Fruit fly (Drosophila melanogaster): ENCODE data around the gene CG7239.

The CG7239 gene

dm6 chr2L:5818343-5818742, 16.3 kb downstream of the CG7239 start, which contains the start of gene COX6CL:
Gene COX6CL (minus strand): TSS chr2L:5818443.
- TF ChIP-seq Pif1B (GFP tag; optimal IDR thresholded peaks at IDR 0.05) (no peak), CG34367 (tag; optimal IDR thresholded peaks at IDR 0.05) (no peak), rn (GFP tag; IDR thresholded peaks at IDR 0.05) (no peak), gl (tag; optimal IDR thresholded peaks at IDR 0.05) (no peak), CG9948 (tag; optimal IDR thresholded peaks at IDR 0.05) (no peak), CG32121 (GFP tag; IDR thresholded peaks at IDR 0.05) (no peak), Ets98B (GFP tag; IDR thresholded peaks at IDR 0.05) (no peak), CG15710 (tag; optimal IDR thresholded peaks at IDR 0.05) (no peak), CG13204 (GFP tag; optimal IDR thresholded peaks at IDR 0.05) (no peak), D1 (tag; optimal IDR thresholded peaks at IDR 0.05) (no peak), CG8301 (tag; optimal IDR thresholded peaks at IDR 0.05) (no peak), CG12605 (GFP tag; IDR thresholded peaks at IDR 0.05) (no peak), Snoo (tag; optimal IDR thresholded peaks at IDR 0.05) (no peak), CG10348 (GFP tag; IDR thresholded peaks at IDR 0.05) (no peak)

dm6 chr2L:5820930-5821329, 18.9 kb downstream of the CG7239 start:
- TF ChIP-seq gl (tag; optimal IDR thresholded peaks at IDR 0.05) = no peak

- no peak for TF ChIP-seq Ets98B (GFP tag; IDR thresholded peaks at IDR 0.05)
- TF ChIP-seq CG8159 (tag; optimal IDR thresholded peaks at IDR 0.05) = no peak
- TF ChIP-seq CG4496 (GFP tag; IDR thresholded peaks at IDR 0.05) = no peak
- TF ChIP-seq CG12605 (GFP tag; IDR thresholded peaks at IDR 0.05) = no peak
- TF ChIP-seq EcR (GFP tag; optimal IDR thresholded peaks at IDR 0.05) = no peak
- no peak for TF ChIP-seq CG15710 (tag; optimal IDR thresholded peaks at IDR 0.05)
- TF ChIP-seq CG32121 (GFP tag; IDR thresholded peaks at IDR 0.05) = no peak
- no peak; the same call in 2 of the 3 replicates for TF ChIP-seq fd96Ca (GFP tag; IDR thresholded peaks at IDR 0.05)
- TF ChIP-seq Pif1B (GFP tag; optimal IDR thresholded peaks at IDR 0.05) = no peak
- TF ChIP-seq gl (tag; optimal IDR thresholded peaks at IDR 0.05) = no peak
- no peak for TF ChIP-seq CG34367 (tag; optimal IDR thresholded peaks at IDR 0.05)
- TF ChIP-seq CG10348 (GFP tag; IDR thresholded peaks at IDR 0.05) = no peak
- no peak for TF ChIP-seq CG13204 (GFP tag; optimal IDR thresholded peaks at IDR 0.05)
- TF ChIP-seq CG17806 (tag; optimal IDR thresholded peaks at IDR 0.05) = no peak
- no peak for TF ChIP-seq rn (GFP tag; IDR thresholded peaks at IDR 0.05)
- no peak for TF ChIP-seq CG8301 (tag; optimal IDR thresholded peaks at IDR 0.05)
- TF ChIP-seq D1 (tag; optimal IDR thresholded peaks at IDR 0.05) = no peak
- no peak for TF ChIP-seq Snoo (tag; optimal IDR thresholded peaks at IDR 0.05)
- no peak for TF ChIP-seq CG14655 (GFP tag; optimal IDR thresholded peaks at IDR 0.05)
- TF ChIP-seq Pif1A (GFP tag; optimal IDR thresholded peaks at IDR 0.05) = no peak
Observed at dm6 chr2L:5823704-5824103, 21.7 kb downstream of the CG7239 start, which contains the start of gene TrissinR. Gene TrissinR (plus strand): TSS chr2L:5824004.
